Fruit fly (Drosophila melanogaster) whole organism, pupa: ENCODE results near the gene CG7872.

Experiments
- CG13204 ChIP-seq: fragments of 200-800 bp; sonication (Bioruptor generic); optimal IDR thresholded peaks from 2 replicates; lab custom pipeline; 2018; ENCODE audit warnings: missing biosample characterization, mild to moderate bottlenecking, missing genetic modification characterization, moderate library complexity
- CG14655 ChIP-seq: fragments of 200-800 bp; sonication (Bioruptor generic); optimal IDR thresholded peaks from 3 replicates; lab custom pipeline; 2017; ENCODE audit warnings: mild to moderate bottlenecking, missing biosample characterization, missing genetic modification reagents, missing genetic modification characterization
- CG15710 ChIP-seq: fragments of 200-800 bp; sonication (Bioruptor generic); optimal IDR thresholded peaks from 2 replicates; lab custom pipeline; 2018; ENCODE audit warnings: missing biosample characterization, mild to moderate bottlenecking, missing genetic modification characterization, moderate library complexity
- CG17806 ChIP-seq: fragments of 200-800 bp; sonication (Bioruptor generic); optimal IDR thresholded peaks from 2 replicates; lab custom pipeline; 2018; ENCODE audit warnings: missing biosample characterization, mild to moderate bottlenecking, missing genetic modification characterization, moderate library complexity
- CG4496 ChIP-seq: fragments of 200-800 bp; sonication (Bioruptor generic); IDR thresholded peaks from 3 replicates; pipeline ENCODE4 v1.3.6; 2022; ENCODE audit warnings: missing biosample characterization, missing genetic modification characterization
- D1 ChIP-seq: fragments of 200-800 bp; sonication (Bioruptor generic); optimal IDR thresholded peaks from 2 replicates; lab custom pipeline; 2018; ENCODE audit warnings: missing biosample characterization, mild to moderate bottlenecking, missing genetic modification characterization, moderate library complexity
- EcR ChIP-seq: fragments of 200-800 bp; sonication (Bioruptor generic); optimal IDR thresholded peaks from 3 replicates; lab custom pipeline; 2019; ENCODE audit warnings: missing biosample characterization, missing genetic modification characterization, mild to moderate bottlenecking, moderate library complexity, missing genetic modification reagents
- Pif1A ChIP-seq: fragments of 200-800 bp; sonication (Bioruptor generic); optimal IDR thresholded peaks from 3 replicates; lab custom pipeline; 2016; ENCODE audit warnings: missing biosample characterization, missing genetic modification characterization
- Pif1B ChIP-seq: fragments of 200-800 bp; sonication (Bioruptor generic); optimal IDR thresholded peaks from 3 replicates; lab custom pipeline; 2016; ENCODE audit warnings: missing biosample characterization, missing genetic modification characterization
- Snoo ChIP-seq: fragments of 200-800 bp; sonication (Bioruptor generic); optimal IDR thresholded peaks from 3 replicates; lab custom pipeline; 2017; ENCODE audit warnings: missing biosample characterization, mild to moderate bottlenecking, missing genetic modification characterization, inconsistent platforms

DNA sequence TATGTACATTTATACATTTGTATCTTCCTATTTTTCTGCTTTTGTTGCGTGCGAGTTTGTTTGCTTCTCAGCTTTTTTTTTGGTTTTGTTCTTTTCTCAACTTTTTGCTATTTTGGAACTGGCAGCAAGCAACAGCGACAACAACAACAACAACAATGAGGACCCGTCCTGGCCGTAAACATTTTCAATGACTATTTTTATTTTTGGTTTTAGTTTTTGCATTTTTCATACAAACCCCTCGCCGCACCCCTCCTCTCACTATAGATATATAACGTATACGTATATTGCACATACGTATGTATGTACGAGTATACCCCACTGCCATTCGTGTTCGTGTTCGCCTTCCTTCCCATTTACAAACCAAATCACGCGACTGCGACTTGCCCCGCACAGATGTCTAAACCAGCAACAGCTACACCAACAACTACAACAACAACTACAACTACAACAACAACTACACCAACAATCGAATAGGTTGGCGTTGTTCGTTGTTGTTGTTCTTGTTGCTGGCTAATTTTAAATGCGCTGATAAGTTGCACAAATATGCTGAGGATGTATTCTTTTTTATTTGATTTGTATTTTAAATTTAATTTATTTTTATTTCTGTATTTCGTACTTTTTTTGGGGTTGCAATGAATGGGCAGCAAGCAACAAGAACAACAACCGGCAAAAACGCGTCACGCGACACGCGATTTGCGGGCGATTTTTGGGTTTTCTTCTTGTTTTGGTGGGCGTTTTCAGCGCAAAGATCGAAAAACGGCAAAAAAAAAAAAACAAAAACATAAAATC lies 42.6 kb downstream of the CG7872 start:
- TF ChIP-seq CG17806 (tag; lab: Kevin White, UChicago) (peak; percentile 6), Pif1A (GFP tag; lab: Kevin White, UChicago) (peak; percentile 4), CG14655 (GFP tag; lab: Kevin White, UChicago) (peak; percentile 67), CG13204 (GFP tag; lab: Kevin White, UChicago) (peak; percentile 57), D1 (tag; lab: Kevin White, UChicago) (no peak), Pif1B (GFP tag; lab: Kevin White, UChicago) (peak; percentile 3), EcR (GFP tag; lab: Kevin White, UChicago) (no peak), CG4496 (GFP tag; lab: Robert Waterston, UW) (peak; percentile 76), Snoo (tag; lab: Kevin White, UChicago) (no peak), CG15710 (tag; lab: Kevin White, UChicago) (peak; percentile 35)
